Fruit fly (Drosophila melanogaster): ENCODE results near the gene Taf12.

Gene Taf12

dm6 chr3R:11671784-11672183 is 7.7 kb downstream of the Taf12 start:
- TF ChIP-seq bowl (GFP tag; IDR thresholded peaks at IDR 0.05) (no peak), fd96Cb (tag; optimal IDR thresholded peaks at IDR 0.05) (no peak), Ets65A (GFP tag) (peak; percentile 83), Vsx1 (GFP tag; optimal IDR thresholded peaks at IDR 0.05) (no peak), emc (GFP tag; optimal IDR thresholded peaks at IDR 0.05) (peak; percentile 5), Side (GFP tag; optimal IDR thresholded peaks at IDR 0.05) (no peak), abd-A (tag; optimal IDR thresholded peaks at IDR 0.05) (no peak), CG13287 (GFP tag; IDR thresholded peaks at IDR 0.05; ENCODE audit: partially characterized antibody) (no peak), Fer3 (tag; optimal IDR thresholded peaks at IDR 0.05) (no peak), slbo (GFP tag; IDR thresholded peaks at IDR 0.05) (0 out of 2 replicates have a peak, but pooled peaks have one; percentile 5), D19A (tag; optimal IDR thresholded peaks at IDR 0.05) (peak; percentile 79)

- TF ChIP-seq GATAe (GFP tag; conservative IDR thresholded peaks at IDR 0.05) (0 out of 2 replicates have a peak, but pooled peaks have one; percentile 26), Pdp1 (GFP tag; optimal IDR thresholded peaks at IDR 0.05) (peak in 1 of 2 experiments; percentile 20), CG18619 (GFP tag; optimal IDR thresholded peaks at IDR 0.05) (no peak), Sox100B (GFP tag; optimal IDR thresholded peaks at IDR 0.05) (no peak), Ets65A (GFP tag) (no peak), chinmo (GFP tag; IDR thresholded peaks at IDR 0.05; ENCODE audit: partially characterized antibody) (0 out of 4 replicates have a peak, but pooled peaks have one; percentile 27), grn (GFP tag; optimal IDR thresholded peaks at IDR 0.05) (peak; percentile 75), CG15479 (GFP tag; optimal IDR thresholded peaks at IDR 0.05) (no peak), CG3838 (GFP tag; optimal IDR thresholded peaks at IDR 0.05) (no peak), exex (tag; optimal IDR thresholded peaks at IDR 0.05) (peak; percentile 79), zen2 (GFP tag; IDR thresholded peaks at IDR 0.05; ENCODE audit: partially characterized antibody) (no peak), mirr (GFP tag; optimal IDR thresholded peaks at IDR 0.05) (peak; percentile 63), Hey (tag; optimal IDR thresholded peaks at IDR 0.05) (peak; percentile 49), CG12659 (GFP tag; optimal IDR thresholded peaks at IDR 0.05) (no peak), phol (tag; optimal IDR thresholded peaks at IDR 0.05) (no peak), az2 (GFP tag; optimal IDR thresholded peaks at IDR 0.05) (no peak), CG34422 (GFP tag; IDR thresholded peaks at IDR 0.05) (no peak), CoRest (tag; optimal IDR thresholded peaks at IDR 0.05) (no peak), CG15601 (tag; optimal IDR thresholded peaks at IDR 0.05) (no peak)
These were observed 8.6 kb downstream of the Taf12 start for dm6 chr3R:11670888-11671287.

- TF ChIP-seq chinmo (GFP tag; IDR thresholded peaks at IDR 0.05; ENCODE audit: partially characterized antibody), result 0 out of 4 replicates have a peak, but pooled peaks have one; percentile 16
- TF ChIP-seq Ets65A (GFP tag), result peak; percentile 41
- no peak for TF ChIP-seq ap (GFP tag; IDR thresholded peaks at IDR 0.05)
- no peak for TF ChIP-seq ham (GFP tag; IDR thresholded peaks at IDR 0.05)
- TF ChIP-seq ttk (GFP tag; IDR thresholded peaks at IDR 0.05), result no peak
- TF ChIP-seq MTF-1 (GFP tag; optimal IDR thresholded peaks at IDR 0.05; ENCODE audit: borderline replicate concordance), result no peak
- TF ChIP-seq stwl (tag; optimal IDR thresholded peaks at IDR 0.05), result no peak
- no peak for TF ChIP-seq pnt (GFP tag; optimal IDR thresholded peaks at IDR 0.05)
- TF ChIP-seq Deaf1 (tag; optimal IDR thresholded peaks at IDR 0.05), result peak; percentile 17
- TF ChIP-seq TFAM (GFP tag; optimal IDR thresholded peaks at IDR 0.05), result no peak
- no peak for TF ChIP-seq Lpt (GFP tag; optimal IDR thresholded peaks at IDR 0.05)
- no peak for TF ChIP-seq CG11456 (GFP tag; IDR thresholded peaks at IDR 0.05)
- no peak for TF ChIP-seq seq (GFP tag; IDR thresholded peaks at IDR 0.05)
- no peak for TF ChIP-seq CG17186 (GFP tag; optimal IDR thresholded peaks at IDR 0.05)
- TF ChIP-seq CG14050 (GFP tag; IDR thresholded peaks at IDR 0.05), result no peak
- no peak for TF ChIP-seq her (GFP tag; optimal IDR thresholded peaks at IDR 0.05)
- no peak for TF ChIP-seq CG15479 (GFP tag; optimal IDR thresholded peaks at IDR 0.05)
- TF ChIP-seq CG8478 (optimal IDR thresholded peaks at IDR 0.05), result peak; percentile 83
- peak; percentile 88 for TF ChIP-seq scrt (GFP tag; optimal IDR thresholded peaks at IDR 0.05)
- no peak for TF ChIP-seq D19B (GFP tag; optimal IDR thresholded peaks at IDR 0.05)
- no peak for TF ChIP-seq NK7.1 (GFP tag; optimal IDR thresholded peaks at IDR 0.05)
- TF ChIP-seq Atf-2 (GFP tag; optimal IDR thresholded peaks at IDR 0.05), result no peak
- TF ChIP-seq CG4360 (GFP tag; IDR thresholded peaks at IDR 0.05), result peak; percentile 25; the same call in 1 of the 2 replicates
- TF ChIP-seq CG8765 (GFP tag; IDR thresholded peaks at IDR 0.05), result no peak
These were observed 9.5 kb downstream of the Taf12 start for dm6 chr3R:11669954-11670347.

Measured in whole organism, embryonic.